Worm (Caenorhabditis elegans) whole organism, midembryonic: ENCODE results near the gene nstp-7.

Experiments
- T22C8.4 ChIP-seq: fragments of 200-800 bp; sonication (Bioruptor generic); IDR thresholded peaks from 2 replicates; pipeline ENCODE4 v1.3.6; 2022; ENCODE audit warnings: missing genetic modification characterization, missing compliant biosample characterization
- ztf-29 ChIP-seq: fragments of 200-800 bp; sonication (Bioruptor generic); IDR thresholded peaks from 2 replicates; pipeline ENCODE4 v1.3.6; 2022; ENCODE audit warnings: missing genetic modification reagents, missing genetic modification characterization, missing compliant biosample characterization

ce11 chrV:626321-626720 is 44.6 kb downstream of the nstp-7 start, which contains the start of gene F48G7.7:
- TF ChIP-seq ztf-29 (GFP tag; lab: Robert Waterston, UW) (no peak), T22C8.4 (GFP tag; lab: Robert Waterston, UW) (no peak)
